Worm (Caenorhabditis elegans): ENCODE data around the gene ttr-32.

- TF ChIP-seq dao-5 (tag; optimal IDR thresholded peaks at IDR 0.05) = no peak
- TF ChIP-seq him-1 (tag; optimal IDR thresholded peaks at IDR 0.05) = no peak
Observed at ce11 chrIII:7616228-7616627, 50.0 kb downstream of the ttr-32 start, which contains the start of gene T04A6.1.

All from whole organism, L4/young adult.